Worm (Caenorhabditis elegans): ENCODE measurements around the gene flp-21.

The flp-21 gene

ce11 chrV:7747132-7747531, 46.0 kb upstream of the flp-21 start:
- TF ChIP-seq ztf-3 (GFP tag; optimal IDR thresholded peaks at IDR 0.05) = no peak
- TF ChIP-seq cebp-1 (GFP tag; IDR thresholded peaks at IDR 0.05) = no peak
- TF ChIP-seq cebp-1 (tag; optimal IDR thresholded peaks at IDR 0.05) = no peak
- no peak for TF ChIP-seq dox-1 (GFP tag; IDR thresholded peaks at IDR 0.05)
- no peak for TF ChIP-seq aptf-3 (GFP tag; IDR thresholded peaks at IDR 0.05)
- TF ChIP-seq ekl-4 (GFP tag; IDR thresholded peaks at IDR 0.05) = no peak
- TF ChIP-seq ZK185.1 (tag; optimal IDR thresholded peaks at IDR 0.05; ENCODE audit: poor library complexity, severe bottlenecking) = no peak
- no peak for TF ChIP-seq lir-1 (GFP tag; conservative IDR thresholded peaks at IDR 0.05)
- no peak for TF ChIP-seq F57C9.4 (tag; optimal IDR thresholded peaks at IDR 0.05)
- TF ChIP-seq ztf-6 (GFP tag; IDR thresholded peaks at IDR 0.05) = no peak
- no peak for TF ChIP-seq hlh-12 (tag; optimal IDR thresholded peaks at IDR 0.05)
- TF ChIP-seq rec-8 (tag; optimal IDR thresholded peaks at IDR 0.05) = no peak
- no peak for TF ChIP-seq chd-7 (tag; optimal IDR thresholded peaks at IDR 0.05)
- no peak for TF ChIP-seq hrde-1 (tag; optimal IDR thresholded peaks at IDR 0.05; ENCODE audit: borderline replicate concordance)
- TF ChIP-seq tlf-1 (GFP tag; optimal IDR thresholded peaks at IDR 0.05) = no peak
- TF ChIP-seq atf-7 (tag; optimal IDR thresholded peaks at IDR 0.05) = no peak
- no peak for TF ChIP-seq nhr-90 (tag; optimal IDR thresholded peaks at IDR 0.05)
- no peak for TF ChIP-seq mxl-1 (tag; optimal IDR thresholded peaks at IDR 0.05)
- TF ChIP-seq sdz-38 (tag; optimal IDR thresholded peaks at IDR 0.05) = no peak

ce11 chrV:7747987-7748607, 45.1 kb upstream of the flp-21 start:
- peak; percentile 90 to 94 for TF ChIP-seq let-607 (tag; optimal IDR thresholded peaks at IDR 0.05)
- no peak for TF ChIP-seq rpc-1 (optimal IDR thresholded peaks at IDR 0.05)
- no peak for TF ChIP-seq rpc-1 (tag; optimal IDR thresholded peaks at IDR 0.05)
- peak; percentile 79 for TF ChIP-seq ets-4 (GFP tag; optimal IDR thresholded peaks at IDR 0.05)
- TF ChIP-seq F57A8.1 (GFP tag; optimal IDR thresholded peaks at IDR 0.05) = no peak
- no peak; the same call in 1 of the 2 replicates for TF ChIP-seq dox-1 (GFP tag; IDR thresholded peaks at IDR 0.05)
- no peak for TF ChIP-seq rcor-1 (GFP tag; IDR thresholded peaks at IDR 0.05)
- TF ChIP-seq T07F8.4 (tag; optimal IDR thresholded peaks at IDR 0.05) = no peak
- peak; percentile 87 for TF ChIP-seq atf-7 (tag; optimal IDR thresholded peaks at IDR 0.05)
- no peak for TF ChIP-seq zfh-2 (GFP tag; conservative IDR thresholded peaks at IDR 0.05)
- no peak for TF ChIP-seq ZK185.1 (tag; optimal IDR thresholded peaks at IDR 0.05; ENCODE audit: poor library complexity, severe bottlenecking)
- no peak for TF ChIP-seq lin-54 (GFP tag; optimal IDR thresholded peaks at IDR 0.05)
- TF ChIP-seq sdz-38 (tag; optimal IDR thresholded peaks at IDR 0.05) = no peak
- peak; percentile 58 for TF ChIP-seq unc-62 (GFP tag; optimal IDR thresholded peaks at IDR 0.05)
- TF ChIP-seq T26A5.8 (tag; optimal IDR thresholded peaks at IDR 0.05) = no peak
- TF ChIP-seq nhr-80 (tag; optimal IDR thresholded peaks at IDR 0.05) = peak; percentile 92
- TF ChIP-seq cebp-2 (GFP tag; IDR thresholded peaks at IDR 0.05) = no peak
- TF ChIP-seq egl-18 (GFP tag; IDR thresholded peaks at IDR 0.05) = no peak
- TF ChIP-seq ztf-22 (GFP tag; optimal IDR thresholded peaks at IDR 0.05) = peak; percentile 67
- TF ChIP-seq B0261.1 (tag; optimal IDR thresholded peaks at IDR 0.05) = no peak
- TF ChIP-seq ekl-4 (GFP tag; IDR thresholded peaks at IDR 0.05) = no peak
- TF ChIP-seq nhr-90 (tag; optimal IDR thresholded peaks at IDR 0.05) = peak; percentile 3
- TF ChIP-seq somi-1 (GFP tag; optimal IDR thresholded peaks at IDR 0.05) = no peak
- TF ChIP-seq F49E8.2 (tag; optimal IDR thresholded peaks at IDR 0.05; ENCODE audit: insufficient read depth) = no peak
- no peak for TF ChIP-seq mes-4 (tag; optimal IDR thresholded peaks at IDR 0.05)
- no peak for TF ChIP-seq lsy-27 (tag; optimal IDR thresholded peaks at IDR 0.05; ENCODE audit: borderline replicate concordance, insufficient read depth)
- TF ChIP-seq ceh-79 (tag; optimal IDR thresholded peaks at IDR 0.05) = no peak
- TF ChIP-seq B0336.3 (GFP tag; IDR thresholded peaks at IDR 0.05) = no peak
- no peak for TF ChIP-seq nfya-1 (tag; optimal IDR thresholded peaks at IDR 0.05; ENCODE audit: borderline replicate concordance, insufficient read depth)
- no peak for TF ChIP-seq C17E4.6 (GFP tag; IDR thresholded peaks at IDR 0.05)
- no peak for TF ChIP-seq cebp-1 (GFP tag; IDR thresholded peaks at IDR 0.05)
- no peak for TF ChIP-seq cebp-1 (tag; optimal IDR thresholded peaks at IDR 0.05)
- no peak for TF ChIP-seq die-1 (tag; optimal IDR thresholded peaks at IDR 0.05)

All from whole organism, young adult.